Worm (Caenorhabditis elegans) whole organism, late embryonic: ENCODE results near the gene lido-11.

Experiments used
- hlh-30 ChIP-seq: sonication (generic microtip); optimal IDR thresholded peaks from 2 replicates; lab custom pipeline; 2017; ENCODE audit warnings: antibody characterized with exemption, missing genetic modification characterization, missing compliant biosample characterization; ENCODE audit not compliant: insufficient read depth
- pros-1 ChIP-seq: fragments of 150-350 bp; optimal IDR thresholded peaks from 2 replicates; lab custom pipeline; 2014; ENCODE audit warnings: missing biosample characterization, missing genetic modification reagents, missing genetic modification characterization
- tbx-2 ChIP-seq: sonication (generic microtip); optimal IDR thresholded peaks from 2 replicates; lab custom pipeline; 2016; ENCODE audit warnings: missing genetic modification characterization, missing compliant biosample characterization

DNA sequence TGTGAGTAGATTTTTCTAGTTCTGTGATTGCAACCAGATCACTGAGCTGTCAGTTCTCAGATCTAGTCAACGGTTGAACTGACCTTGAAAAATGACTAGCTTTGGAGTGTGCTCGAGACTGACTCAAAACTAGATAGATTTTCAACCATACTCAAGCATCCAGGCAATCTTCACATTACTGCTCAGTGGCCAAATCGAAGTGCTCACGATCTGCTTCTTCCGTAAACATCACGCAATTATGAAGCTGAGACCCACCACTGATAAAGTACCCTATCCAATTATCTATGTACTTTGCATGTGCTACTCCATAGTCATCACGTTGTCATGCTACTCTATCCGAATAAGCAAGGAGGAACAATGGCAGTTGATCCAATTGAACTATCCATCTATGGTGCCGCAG, 47.6 kb downstream of the lido-11 start:
- TF ChIP-seq pros-1, result no peak
- TF ChIP-seq tbx-2 (tag; lab: Kevin White, UChicago), result no peak
- no peak for TF ChIP-seq hlh-30
